Fruit fly (Drosophila melanogaster): Measurements from ENCODE around the gene Cyp305a1.

Gene Cyp305a1

DNA sequence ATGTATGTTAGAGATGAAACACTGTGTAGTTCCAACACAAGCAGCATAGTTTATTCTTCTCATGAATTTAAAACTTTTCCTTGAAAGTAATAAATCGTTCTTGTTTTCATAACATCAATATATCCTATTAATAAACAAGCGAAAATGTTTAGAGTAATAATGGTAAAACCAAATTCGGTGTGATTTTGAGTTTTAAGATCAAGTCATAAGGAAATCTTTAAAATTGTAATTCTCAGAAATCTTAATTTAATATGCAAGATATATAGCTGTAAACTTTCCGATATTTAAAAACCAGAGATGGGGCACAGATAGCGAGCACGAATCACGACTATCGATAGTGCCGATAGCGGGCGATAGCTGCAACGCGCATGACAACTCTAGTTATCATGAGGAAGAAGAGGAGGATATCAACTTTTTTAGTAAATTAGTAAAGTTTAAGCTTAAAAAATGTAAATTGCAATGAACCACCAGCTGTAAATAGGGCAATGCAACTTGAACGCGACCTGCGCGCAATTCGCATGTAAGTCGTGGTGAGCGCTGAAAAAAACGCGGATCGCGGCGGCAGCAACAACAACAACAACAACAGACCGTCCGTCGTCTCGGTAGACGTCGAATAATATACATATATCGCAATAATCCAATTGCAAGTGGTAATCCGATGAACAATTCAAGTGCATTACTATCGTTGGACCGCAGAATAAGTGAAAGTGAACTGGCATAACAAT is 4.8 kb upstream of the Cyp305a1 start, which contains the start of the genes Fibp and Deaf1 (continued):
- TF ChIP-seq CG6813 (GFP tag; optimal IDR thresholded peaks at IDR 0.05) = no peak
- TF ChIP-seq CG15514 (GFP tag; optimal IDR thresholded peaks at IDR 0.05) = peak; percentile 96
- peak; percentile 76 to 85 for TF ChIP-seq Pdp1 (GFP tag; optimal IDR thresholded peaks at IDR 0.05)
- TF ChIP-seq CG4854 (GFP tag; optimal IDR thresholded peaks at IDR 0.05) = peak; percentile 64
- TF ChIP-seq Eip74EF (GFP tag; optimal IDR thresholded peaks at IDR 0.05) = peak in 1 of 2 experiments; percentile 3
- TF ChIP-seq C15 (GFP tag; IDR thresholded peaks at IDR 0.05) = no peak
- TF ChIP-seq E2f2 (GFP tag; IDR thresholded peaks at IDR 0.05) = no peak
- no peak for TF ChIP-seq nom (GFP tag; optimal IDR thresholded peaks at IDR 0.05)
- TF ChIP-seq slou (GFP tag; optimal IDR thresholded peaks at IDR 0.05) = peak; percentile 53
- TF ChIP-seq trh (GFP tag; optimal IDR thresholded peaks at IDR 0.05) = peak; percentile 57
- TF ChIP-seq psq (GFP tag; optimal IDR thresholded peaks at IDR 0.05) = peak; percentile 39
- TF ChIP-seq bbx (GFP tag; IDR thresholded peaks at IDR 0.05; ENCODE audit: partially characterized antibody) = peak; percentile 98
- no peak for TF ChIP-seq Lim3 (GFP tag; IDR thresholded peaks at IDR 0.05)
- peak; percentile 67 for TF ChIP-seq CG3281 (GFP tag; optimal IDR thresholded peaks at IDR 0.05)
- no peak for TF ChIP-seq ash1 (GFP tag; optimal IDR thresholded peaks at IDR 0.05)
- peak; percentile 44; the same call in 1 of the 2 replicates for TF ChIP-seq ap (GFP tag; IDR thresholded peaks at IDR 0.05)
- peak; percentile 69 for TF ChIP-seq da (GFP tag; optimal IDR thresholded peaks at IDR 0.05)
- peak; percentile 7 for TF ChIP-seq CG15073 (GFP tag; optimal IDR thresholded peaks at IDR 0.05)
- TF ChIP-seq chn (GFP tag; optimal IDR thresholded peaks at IDR 0.05) = peak; percentile 87
- no peak; the same call in 1 of the 2 replicates for TF ChIP-seq Ravus (GFP tag; IDR thresholded peaks at IDR 0.05)
- TF ChIP-seq mam (GFP tag; optimal IDR thresholded peaks at IDR 0.05) = peak; percentile 90
- TF ChIP-seq CG13775 (GFP tag; optimal IDR thresholded peaks at IDR 0.05) = peak; percentile 85
- peak; percentile 32; the same call in 1 of the 2 replicates for TF ChIP-seq cas (GFP tag; IDR thresholded peaks at IDR 0.05)
- TF ChIP-seq wor (GFP tag; IDR thresholded peaks at IDR 0.05) = no peak
- peak; percentile 50 for TF ChIP-seq pb (GFP tag; optimal IDR thresholded peaks at IDR 0.05)
- TF ChIP-seq CG43689 (GFP tag; IDR thresholded peaks at IDR 0.05) = no peak
- peak; percentile 70 for TF ChIP-seq Ptx1 (GFP tag; IDR thresholded peaks at IDR 0.05)
- TF ChIP-seq YL-1 (GFP tag; optimal IDR thresholded peaks at IDR 0.05) = peak; percentile 53
- TF ChIP-seq lbe (GFP tag; optimal IDR thresholded peaks at IDR 0.05) = peak; percentile 29
- TF ChIP-seq Rx (GFP tag; IDR thresholded peaks at IDR 0.05) = no peak; the same call in 1 of the 2 replicates
- TF ChIP-seq MESR4 (GFP tag; optimal IDR thresholded peaks at IDR 0.05) = peak; percentile 82
- peak; percentile 68 for TF ChIP-seq H15 (GFP tag; IDR thresholded peaks at IDR 0.05)
- TF ChIP-seq CG15696 (tag; optimal IDR thresholded peaks at IDR 0.05) = peak; percentile 77
- peak; percentile 26 for TF ChIP-seq emc (GFP tag; optimal IDR thresholded peaks at IDR 0.05)
- TF ChIP-seq org-1 (GFP tag; optimal IDR thresholded peaks at IDR 0.05) = no peak
- TF ChIP-seq CG12744 (GFP tag; optimal IDR thresholded peaks at IDR 0.05) = peak; percentile 56
- no peak for TF ChIP-seq pfk (GFP tag; optimal IDR thresholded peaks at IDR 0.05)
- TF ChIP-seq E2f1 (GFP tag; IDR thresholded peaks at IDR 0.05) = 0 out of 2 replicates have a peak, but pooled peaks have one; percentile 49
- TF ChIP-seq CG8924 (tag; optimal IDR thresholded peaks at IDR 0.05) = peak; percentile 84
- TF ChIP-seq pho (GFP tag; optimal IDR thresholded peaks at IDR 0.05) = peak; percentile 89
- TF ChIP-seq CTCF (GFP tag; optimal IDR thresholded peaks at IDR 0.05) = no peak
- TF ChIP-seq gsb-n (tag; optimal IDR thresholded peaks at IDR 0.05) = no peak
- no peak for TF ChIP-seq abd-A (tag; optimal IDR thresholded peaks at IDR 0.05)
- no peak for TF ChIP-seq CG6854 (GFP tag; optimal IDR thresholded peaks at IDR 0.05)
- TF ChIP-seq CG34376 (GFP tag; optimal IDR thresholded peaks at IDR 0.05) = peak; percentile 50
- peak in 1 of 2 experiments; percentile 59 for TF ChIP-seq bsh (GFP tag; optimal IDR thresholded peaks at IDR 0.05)
- peak; percentile 71 for TF ChIP-seq Mes4 (GFP tag; optimal IDR thresholded peaks at IDR 0.05)
- TF ChIP-seq CG7928 (GFP tag; optimal IDR thresholded peaks at IDR 0.05) = peak; percentile 6
- peak; percentile 65 for TF ChIP-seq CG15601 (tag; optimal IDR thresholded peaks at IDR 0.05)
